Worm (Caenorhabditis elegans) whole organism, L4 larva: Measurements from ENCODE around the gene dmsr-6.

Experiments
- F37D6.2 ChIP-seq: sonication (generic microtip); optimal IDR thresholded peaks from 2 replicates; lab custom pipeline; 2016; ENCODE audit warnings: mild to moderate bottlenecking, missing genetic modification characterization, missing compliant biosample characterization
- F49E8.2 ChIP-seq: sonication (generic microtip); optimal IDR thresholded peaks from 2 replicates; lab custom pipeline; 2016; ENCODE audit warnings: missing compliant biosample characterization, mild to moderate bottlenecking, missing genetic modification characterization, borderline replicate concordance
- Y105C5A.15 ChIP-seq: fragments of 200-800 bp; sonication (Bioruptor generic); IDR thresholded peaks from 2 replicates; pipeline ENCODE4 v1.3.6; 2022; ENCODE audit warnings: missing genetic modification characterization, missing compliant biosample characterization
- ZK546.5 ChIP-seq, 2 experiments: sonication (generic microtip); optimal IDR thresholded peaks; 2 replicates each; lab custom pipeline; 2017; ENCODE audit warnings: missing biosample characterization in 2 of 2, missing genetic modification characterization in 2 of 2
- aha-1 ChIP-seq: fragments of 150-350 bp; peaks from one replicate; lab custom pipeline; 2014; ENCODE audit warnings: missing biosample characterization, missing genetic modification characterization
- arid-1 ChIP-seq: fragments of 200-800 bp; sonication (Bioruptor generic); conservative IDR thresholded peaks from 2 replicates; pipeline ENCODE4 v1.3.6; 2022; ENCODE audit warnings: missing genetic modification reagents, missing genetic modification characterization, missing compliant biosample characterization
- attf-4 ChIP-seq: sonication (generic microtip); optimal IDR thresholded peaks from 3 replicates; lab custom pipeline; 2017; ENCODE audit warnings: missing biosample characterization, missing genetic modification characterization
- ceh-20 ChIP-seq: fragments of 200-800 bp; sonication (Bioruptor generic); IDR thresholded peaks from 2 replicates; pipeline ENCODE4 v1.3.6; 2022; ENCODE audit warnings: missing genetic modification reagents, missing genetic modification characterization, missing compliant biosample characterization
- ceh-32 ChIP-seq: sonication (generic microtip); optimal IDR thresholded peaks from 2 replicates; lab custom pipeline; 2016; ENCODE audit warnings: mild to moderate bottlenecking, missing genetic modification characterization, missing compliant biosample characterization; ENCODE audit not compliant: poor library complexity
- daf-16 ChIP-seq, 3 experiments: sonication (generic microtip); optimal IDR thresholded peaks; 2 replicates each; lab custom pipeline; 2016 to 2017; ENCODE audit warnings: missing genetic modification characterization in 3 of 3, missing genetic modification reagents in 3 of 3, mild to moderate bottlenecking in 2 of 3, missing compliant biosample characterization in 2 of 3, missing biosample characterization in 1 of 3, moderate library complexity in 1 of 3
- dmd-6 ChIP-seq: fragments of 200-800 bp; sonication (Bioruptor generic); IDR thresholded peaks from 2 replicates; pipeline ENCODE4 v1.3.6; 2022; ENCODE audit warnings: missing genetic modification reagents, missing genetic modification characterization, missing compliant biosample characterization
- dve-1 ChIP-seq: sonication (generic microtip); optimal IDR thresholded peaks from 2 replicates; lab custom pipeline; 2017; ENCODE audit warnings: antibody characterized with exemption, mild to moderate bottlenecking, missing genetic modification characterization, missing compliant biosample characterization; ENCODE audit not compliant: insufficient read depth
- egl-27 ChIP-seq: sonication (generic microtip); optimal IDR thresholded peaks from 3 replicates; lab custom pipeline; 2017; ENCODE audit warnings: missing biosample characterization, missing genetic modification reagents, missing genetic modification characterization
- egl-43 ChIP-seq: fragments of 200-800 bp; sonication (Bioruptor generic); IDR thresholded peaks from 2 replicates; pipeline ENCODE4 v1.3.6; 2022; ENCODE audit warnings: missing genetic modification reagents, missing genetic modification characterization, missing compliant biosample characterization
- fkh-10 ChIP-seq: fragments of 150-350 bp; optimal IDR thresholded peaks from 2 replicates; lab custom pipeline; 2014; ENCODE audit warnings: missing biosample characterization, missing genetic modification reagents, missing genetic modification characterization
- gei-8 ChIP-seq: fragments of 200-800 bp; sonication (Bioruptor generic); optimal IDR thresholded peaks from 2 replicates; lab custom pipeline; 2018; ENCODE audit warnings: mild to moderate bottlenecking, missing genetic modification characterization, missing compliant biosample characterization
- hif-1 ChIP-seq, 2 experiments: sonication (generic microtip); optimal IDR thresholded peaks; 2 replicates each; lab custom pipeline; 2016 to 2017; ENCODE audit warnings: missing compliant biosample characterization in 2 of 2, missing genetic modification characterization in 2 of 2, missing genetic modification reagents in 2 of 2, missing genotype in 2 of 2, mild to moderate bottlenecking in 1 of 2
- hlh-11 ChIP-seq: fragments of 200-800 bp; sonication (Bioruptor generic); optimal IDR thresholded peaks from 2 replicates; lab custom pipeline; 2018; ENCODE audit warnings: mild to moderate bottlenecking, missing genetic modification characterization, missing compliant biosample characterization
- hlh-30 ChIP-seq: sonication (generic microtip); optimal IDR thresholded peaks from 2 replicates; lab custom pipeline; 2017; ENCODE audit warnings: antibody characterized with exemption, mild to moderate bottlenecking, missing genetic modification characterization, missing compliant biosample characterization; ENCODE audit not compliant: insufficient read depth
- lin-1 ChIP-seq: fragments of 200-800 bp; sonication (Bioruptor generic); IDR thresholded peaks from 2 replicates; pipeline ENCODE4 v1.3.6; 2022; ENCODE audit warnings: missing genetic modification reagents, missing genetic modification characterization, missing compliant biosample characterization
- lin-13 ChIP-seq: fragments of 150-350 bp; optimal IDR thresholded peaks from 2 replicates; lab custom pipeline; 2014; ENCODE audit warnings: missing biosample characterization, missing genetic modification reagents, missing genetic modification characterization
- lir-3 ChIP-seq: sonication (generic microtip); optimal IDR thresholded peaks from 2 replicates; lab custom pipeline; 2016; ENCODE audit warnings: mild to moderate bottlenecking, missing genetic modification characterization, missing compliant biosample characterization
- lsy-2 ChIP-seq, 2 experiments: fragments of 150-350 bp in 1 of 2; sonication (generic microtip) in 1 of 2; optimal IDR thresholded peaks; 2 replicates each; lab custom pipeline; 2014 to 2017; ENCODE audit warnings: missing biosample characterization in 2 of 2, missing genetic modification characterization in 2 of 2
- madf-9 ChIP-seq: fragments of 200-800 bp; sonication (Bioruptor generic); conservative IDR thresholded peaks from 2 replicates; pipeline ENCODE4 v1.3.6; 2022; ENCODE audit warnings: missing genetic modification reagents, missing genetic modification characterization, missing compliant biosample characterization
- mdl-1 ChIP-seq, 2 experiments: fragments of 150-350 bp in 1 of 2; sonication (generic microtip) in 1 of 2; optimal IDR thresholded peaks; 2 replicates each; lab custom pipeline; 2014 to 2017; ENCODE audit warnings: missing biosample characterization in 2 of 2, missing genetic modification characterization in 2 of 2
- mdt-29 ChIP-seq: fragments of 200-800 bp; sonication (Bioruptor generic); IDR thresholded peaks from 2 replicates; pipeline ENCODE4 v1.3.6; 2022; ENCODE audit warnings: missing genetic modification reagents, missing genetic modification characterization, missing compliant biosample characterization
- mep-1 ChIP-seq: fragments of 150-350 bp; sonication (generic microtip); optimal IDR thresholded peaks from 3 replicates; lab custom pipeline; 2014; ENCODE audit warnings: missing biosample characterization, missing genetic modification characterization
- mxl-2 ChIP-seq: fragments of 200-800 bp; sonication (Bioruptor generic); conservative IDR thresholded peaks from 2 replicates; pipeline ENCODE4 v1.3.6; 2022; ENCODE audit warnings: missing genetic modification reagents, missing genetic modification characterization, missing compliant biosample characterization
- nhr-10 ChIP-seq: fragments of 150-350 bp; optimal IDR thresholded peaks from 2 replicates; lab custom pipeline; 2014; ENCODE audit warnings: missing biosample characterization, missing genetic modification characterization
- nhr-111 ChIP-seq: fragments of 200-800 bp; sonication (Bioruptor generic); optimal IDR thresholded peaks from 2 replicates; lab custom pipeline; 2018; ENCODE audit warnings: mild to moderate bottlenecking, missing genetic modification characterization, missing compliant biosample characterization
- nhr-25 ChIP-seq: sonication (generic microtip); optimal IDR thresholded peaks from 2 replicates; lab custom pipeline; 2017; ENCODE audit warnings: missing genetic modification characterization, mild to moderate bottlenecking, missing compliant biosample characterization, antibody characterized with exemption, moderate library complexity, borderline replicate concordance; ENCODE audit not compliant: insufficient read depth
- nhr-28 ChIP-seq: fragments of 150-350 bp; optimal IDR thresholded peaks from 2 replicates; lab custom pipeline; 2014; ENCODE audit warnings: missing biosample characterization, missing genetic modification characterization
- nhr-76 ChIP-seq: fragments of 150-350 bp; optimal IDR thresholded peaks from 2 replicates; lab custom pipeline; 2014; ENCODE audit warnings: missing biosample characterization, missing genetic modification characterization
- nhr-77 ChIP-seq: fragments of 150-350 bp; optimal IDR thresholded peaks from 2 replicates; lab custom pipeline; 2014; ENCODE audit warnings: missing biosample characterization, missing genetic modification characterization
- rbr-2 ChIP-seq: sonication (generic microtip); optimal IDR thresholded peaks from 2 replicates; lab custom pipeline; 2016; ENCODE audit warnings: missing genotype, missing genetic modification characterization, missing compliant biosample characterization
- set-16 ChIP-seq: fragments of 200-800 bp; sonication (Bioruptor generic); IDR thresholded peaks from 2 replicates; pipeline ENCODE4 v1.3.6; 2022; ENCODE audit warnings: missing genetic modification reagents, missing genetic modification characterization, missing compliant biosample characterization
- skn-1 ChIP-seq: fragments of 150-350 bp; optimal IDR thresholded peaks from 2 replicates; lab custom pipeline; 2014; ENCODE audit warnings: missing biosample characterization, missing genetic modification characterization
- snpc-1.2 ChIP-seq: fragments of 200-800 bp; sonication (Bioruptor generic); IDR thresholded peaks from 2 replicates; pipeline ENCODE4 v1.3.6; 2022; ENCODE audit warnings: missing genetic modification reagents, missing genetic modification characterization, missing compliant biosample characterization
- spr-1 ChIP-seq: sonication (generic microtip); optimal IDR thresholded peaks from 2 replicates; lab custom pipeline; 2016; ENCODE audit warnings: mild to moderate bottlenecking, missing genetic modification characterization, missing compliant biosample characterization
- unc-130 ChIP-seq: sonication (generic microtip); optimal IDR thresholded peaks from 2 replicates; lab custom pipeline; 2016; ENCODE audit warnings: missing genetic modification reagents, missing genetic modification characterization, missing compliant biosample characterization
- zag-1 ChIP-seq: fragments of 150-350 bp; optimal IDR thresholded peaks from 2 replicates; lab custom pipeline; 2014; ENCODE audit warnings: missing biosample characterization, missing genetic modification characterization
- zfp-3 ChIP-seq: fragments of 200-800 bp; sonication (Bioruptor generic); conservative IDR thresholded peaks from 2 replicates; pipeline ENCODE4 v1.3.6; 2022; ENCODE audit warnings: missing genetic modification reagents, missing genetic modification characterization, missing compliant biosample characterization
- zip-11 ChIP-seq: fragments of 200-800 bp; sonication (Bioruptor generic); IDR thresholded peaks from 2 replicates; pipeline ENCODE4 v1.3.6; 2022; ENCODE audit warnings: missing genetic modification characterization, missing compliant biosample characterization
- ztf-11 ChIP-seq: fragments of 150-350 bp; optimal IDR thresholded peaks from 2 replicates; lab custom pipeline; 2014; ENCODE audit warnings: missing biosample characterization, missing genetic modification characterization

The dmsr-6 gene

DNA sequence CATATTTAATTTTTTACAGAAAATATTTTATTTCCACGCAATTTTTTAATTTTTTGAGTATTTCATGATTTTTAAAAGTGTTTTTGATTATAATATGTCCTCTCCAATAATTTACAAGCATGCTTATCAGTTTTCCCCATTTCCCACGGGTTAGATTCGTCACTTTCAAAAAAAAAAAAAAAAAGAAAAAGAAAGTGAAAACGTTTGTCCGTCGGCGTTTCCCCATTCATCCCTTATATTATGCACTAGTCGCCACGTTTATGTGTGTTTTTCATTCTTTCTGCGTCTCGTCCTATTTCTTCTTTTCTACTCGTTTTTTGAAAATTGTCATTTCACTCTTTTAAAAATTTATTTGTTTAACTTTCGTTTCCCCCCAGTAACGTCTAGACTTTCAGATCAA lies 34.0 kb downstream of the dmsr-6 start, which contains the start of gene vnut-1 (continued):
- TF ChIP-seq dmd-6 (GFP tag; lab: Robert Waterston, UW): peak; percentile 43

DNA sequence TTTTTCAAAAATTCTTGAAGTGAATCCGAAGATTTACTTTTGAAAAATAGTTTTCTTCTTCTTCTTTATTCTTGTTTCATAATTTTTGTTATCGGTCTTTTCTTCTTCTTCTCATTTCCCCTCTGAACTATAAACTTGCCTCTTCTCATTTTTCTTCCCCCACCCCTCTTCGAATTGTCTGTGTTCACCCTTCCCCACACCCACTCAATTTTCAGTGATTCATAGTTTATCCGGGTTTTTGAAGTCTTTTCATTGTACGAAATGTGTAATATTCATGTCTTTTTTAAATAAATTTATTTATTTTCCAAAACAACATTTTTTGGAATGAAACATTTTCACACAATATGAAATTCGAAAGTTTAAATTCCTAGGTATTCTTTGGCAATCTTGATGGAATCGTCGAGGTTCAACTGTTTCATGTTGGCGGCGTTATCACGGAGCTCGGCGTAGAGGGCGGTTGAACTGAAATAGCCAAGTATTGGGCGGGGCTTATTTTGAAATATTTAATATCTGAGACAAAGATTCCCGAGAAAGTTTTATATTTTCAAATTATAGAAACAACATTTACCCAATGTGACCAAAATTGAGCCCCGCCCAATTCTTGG lies 37.3 kb downstream of the dmsr-6 start:
- TF ChIP-seq zfp-3 (GFP tag; lab: Robert Waterston, UW) (0 out of 2 replicates have a peak, but pooled peaks have one; percentile 9), nhr-25 (tag; lab: Kevin White, UChicago) (no peak), mdt-29 (GFP tag; lab: Robert Waterston, UW) (no peak), mep-1 (tag; lab: Kevin White, UChicago) (peak; percentile 13)
- TF ChIP-seq, all 104 proteins: peak for 2

DNA sequence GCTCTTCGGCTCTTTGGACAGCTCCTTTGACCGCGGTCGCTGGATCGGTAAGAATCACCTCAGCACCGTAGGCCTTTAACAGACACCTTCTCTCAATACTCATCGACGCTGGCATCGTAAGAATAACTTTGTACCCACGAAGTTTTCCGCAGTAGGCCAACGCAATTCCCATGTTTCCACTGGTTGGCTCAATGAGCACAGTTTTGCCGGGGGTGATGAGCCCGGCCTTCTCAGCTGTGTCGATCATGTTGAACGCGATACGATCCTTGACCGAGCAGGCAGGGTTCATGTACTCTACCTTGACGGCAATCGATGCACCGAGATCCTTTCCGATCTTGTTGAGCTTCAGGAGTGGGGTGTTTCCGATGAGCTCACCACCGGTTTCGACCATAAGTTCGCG lies 38.6 kb downstream of the dmsr-6 start:
- TF ChIP-seq ceh-32 (tag; lab: Kevin White, UChicago): no peak
- TF ChIP-seq rbr-2 (tag; lab: Kevin White, UChicago): no peak
- no peak for TF ChIP-seq zag-1 (tag; lab: Kevin White, UChicago)
- no peak for TF ChIP-seq gei-8 (GFP tag; lab: Kevin White, UChicago)
- no peak for TF ChIP-seq hlh-30 (tag; lab: Kevin White, UChicago)
- no peak for TF ChIP-seq attf-4 (tag; lab: Kevin White, UChicago)
- TF ChIP-seq aha-1: peak; percentile 33
- no peak for TF ChIP-seq mxl-2 (GFP tag; lab: Robert Waterston, UW)
- TF ChIP-seq skn-1 (tag; lab: Kevin White, UChicago): no peak
- peak; percentile 34; the same call in 1 of the 2 replicates for TF ChIP-seq set-16 (GFP tag; lab: Robert Waterston, UW)
- TF ChIP-seq egl-43 (GFP tag; lab: Robert Waterston, UW): 0 out of 2 replicates have a peak, but pooled peaks have one; percentile 8
- no peak for TF ChIP-seq F37D6.2 (tag; lab: Kevin White, UChicago)
- no peak for TF ChIP-seq ztf-11 (tag; lab: Kevin White, UChicago)
- TF ChIP-seq nhr-77 (tag; lab: Kevin White, UChicago): no peak
- no peak for TF ChIP-seq lsy-2 (tag; optimal IDR thresholded peaks at IDR 0.05; lab: Kevin White, UChicago)
- TF ChIP-seq lin-1 (GFP tag; lab: Robert Waterston, UW): no peak
- no peak for TF ChIP-seq hif-1 (tag; optimal IDR thresholded peaks at IDR 0.05; lab: Kevin White, UChicago)
- TF ChIP-seq ceh-20 (GFP tag; lab: Robert Waterston, UW): no peak
- TF ChIP-seq egl-27 (tag; lab: Kevin White, UChicago): no peak
- no peak for TF ChIP-seq nhr-111 (GFP tag; lab: Kevin White, UChicago)
- no peak for TF ChIP-seq F49E8.2 (tag; lab: Kevin White, UChicago)
- TF ChIP-seq spr-1 (tag; lab: Kevin White, UChicago): no peak
- TF ChIP-seq zip-11: no peak
- TF ChIP-seq lir-3: no peak
- no peak for TF ChIP-seq mdl-1 (tag; optimal IDR thresholded peaks at IDR 0.05; lab: Kevin White, UChicago)
- no peak for TF ChIP-seq nhr-10
- TF ChIP-seq lin-13 (GFP tag; lab: Kevin White, UChicago): no peak

DNA sequence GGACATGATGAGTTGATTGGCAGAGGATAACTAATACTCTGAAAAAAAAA lies 38.8 kb downstream of the dmsr-6 start, which contains the start of gene cysl-2:
Gene cysl-2, minus strand, starts transcription at position 38 of the 50 bp plus-strand sequence.
- TF ChIP-seq zfp-3 (GFP tag; lab: Robert Waterston, UW) (peak; percentile 9; the same call in 1 of the 2 replicates), fkh-10 (GFP tag; lab: Kevin White, UChicago) (no peak)

DNA sequence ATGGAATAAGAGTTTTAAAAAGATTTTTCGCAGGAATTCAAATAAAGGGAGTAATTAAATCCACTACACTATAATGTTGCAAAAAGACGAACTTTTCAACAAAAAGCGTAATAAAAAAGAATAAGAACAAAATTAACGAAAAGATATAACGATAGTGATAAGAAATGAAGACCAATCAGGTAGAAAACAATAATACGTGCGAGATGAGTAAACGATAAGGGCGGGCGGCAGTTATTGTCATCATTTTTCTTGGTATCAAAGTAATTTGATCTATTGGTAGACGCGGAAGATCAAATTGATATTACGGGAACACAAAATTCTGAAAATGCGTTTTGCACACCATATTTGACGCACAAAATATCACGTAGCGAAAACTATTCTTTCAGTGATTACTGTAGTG lies 39.0 kb downstream of the dmsr-6 start:
- peak; percentile 17 for TF ChIP-seq hlh-11 (tag; lab: Kevin White, UChicago)
- TF ChIP-seq arid-1: no peak
- peak; percentile 32 for TF ChIP-seq nhr-77 (tag; lab: Kevin White, UChicago)
- no peak for TF ChIP-seq madf-9
- TF ChIP-seq nhr-28 (tag; lab: Kevin White, UChicago): peak; percentile 61
- no peak for TF ChIP-seq Y105C5A.15 (GFP tag; lab: Robert Waterston, UW)
- TF ChIP-seq daf-16 (GFP tag; optimal IDR thresholded peaks at IDR 0.05; lab: Kevin White, UChicago): no peak
- peak; percentile 63 for TF ChIP-seq daf-16 (tag; optimal IDR thresholded peaks at IDR 0.05; lab: Kevin White, UChicago)
- no peak for TF ChIP-seq snpc-1.2 (GFP tag; lab: Robert Waterston, UW)
- TF ChIP-seq nhr-10: no peak
- TF ChIP-seq rbr-2 (tag; lab: Kevin White, UChicago): no peak
- peak in 1 of 2 experiments; percentile 82 for TF ChIP-seq hif-1 (tag; optimal IDR thresholded peaks at IDR 0.05; lab: Kevin White, UChicago)
- no peak for TF ChIP-seq nhr-76 (tag; lab: Kevin White, UChicago)
- no peak for TF ChIP-seq ZK546.5 (tag; optimal IDR thresholded peaks at IDR 0.05; lab: Kevin White, UChicago)
- TF ChIP-seq dve-1: peak; percentile 64
- no peak for TF ChIP-seq unc-130
